Fruit fly (Drosophila melanogaster): Measurements from ENCODE around the gene CG33710.

Gene CG33710

dm6 chr3L:19952690-19953089, at the start of gene CG33710:
CG33710 (minus strand) TSS chr3L:19952790.
- TF ChIP-seq CG14711 (tag; optimal IDR thresholded peaks at IDR 0.05) (no peak), cic (GFP tag; optimal IDR thresholded peaks at IDR 0.05) (no peak), ovo (GFP tag; optimal IDR thresholded peaks at IDR 0.05) (no peak), cnc (optimal IDR thresholded peaks at IDR 0.05) (no peak), pad (GFP tag; optimal IDR thresholded peaks at IDR 0.05) (no peak), CG11617 (GFP tag; optimal IDR thresholded peaks at IDR 0.05) (no peak), Clk (GFP tag; optimal IDR thresholded peaks at IDR 0.05) (no peak), CG12768 (GFP tag; optimal IDR thresholded peaks at IDR 0.05) (no peak), bab1 (GFP tag; optimal IDR thresholded peaks at IDR 0.05) (no peak), CG5204 (GFP tag; optimal IDR thresholded peaks at IDR 0.05) (no peak), CG33017 (tag; optimal IDR thresholded peaks at IDR 0.05) (no peak), Crg-1 (GFP tag; optimal IDR thresholded peaks at IDR 0.05) (no peak), Hr96 (GFP tag; optimal IDR thresholded peaks at IDR 0.05) (no peak), CG7101 (tag; optimal IDR thresholded peaks at IDR 0.05) (no peak), CG1620 (GFP tag; optimal IDR thresholded peaks at IDR 0.05) (no peak)

dm6 chr3L:20000878-20001640, 48.5 kb upstream of the CG33710 start:
- TF ChIP-seq Mnt (GFP tag; optimal IDR thresholded peaks at IDR 0.05): peak; percentile 67
- no peak for TF ChIP-seq CG5204 (GFP tag; optimal IDR thresholded peaks at IDR 0.05)

dm6 chr3L:20000081-20000736, 47.6 kb upstream of the CG33710 start, which contains the start of the genes Tom20 and Gabat:
Tom20 (plus strand) TSS chr3L:20000644.
Gabat (minus strand) TSS chr3L:20000686.
- TF ChIP-seq CG5204 (GFP tag; optimal IDR thresholded peaks at IDR 0.05) (peak; percentile 33), CG7101 (tag; optimal IDR thresholded peaks at IDR 0.05) (no peak), Mnt (GFP tag; optimal IDR thresholded peaks at IDR 0.05) (no peak), cic (GFP tag; optimal IDR thresholded peaks at IDR 0.05) (no peak), cnc (optimal IDR thresholded peaks at IDR 0.05) (no peak), CG12768 (GFP tag; optimal IDR thresholded peaks at IDR 0.05) (peak; percentile 45), bab1 (GFP tag; optimal IDR thresholded peaks at IDR 0.05) (no peak)

- peak; percentile 40 for TF ChIP-seq kay (GFP tag; ENCODE audit: borderline replicate concordance)
- no peak for TF ChIP-seq Hr96 (GFP tag; optimal IDR thresholded peaks at IDR 0.05)
- no peak for TF ChIP-seq CG12768 (GFP tag; optimal IDR thresholded peaks at IDR 0.05)
- peak; percentile 36 for TF ChIP-seq CG14711 (tag; optimal IDR thresholded peaks at IDR 0.05)
Measured at dm6 chr3L:19994015-19994414, 41.4 kb upstream of the CG33710 start.

dm6 chr3L:19991714-19992231, 39.2 kb upstream of the CG33710 start, which contains the start of the genes CG7646 and Nca:
CG7646 (plus strand) TSS chr3L:19991887.
Nca (plus strand) TSS chr3L:19991887.
- peak; percentile 33 for TF ChIP-seq toe (GFP tag; optimal IDR thresholded peaks at IDR 0.05)
- peak; percentile 41 for TF ChIP-seq kay (GFP tag; ENCODE audit: borderline replicate concordance)
- TF ChIP-seq CG33017 (tag; optimal IDR thresholded peaks at IDR 0.05): no peak
- peak; percentile 43 for TF ChIP-seq Mnt (GFP tag; optimal IDR thresholded peaks at IDR 0.05)
- TF ChIP-seq CG11617 (GFP tag; optimal IDR thresholded peaks at IDR 0.05): no peak
- TF ChIP-seq CG14711 (tag; optimal IDR thresholded peaks at IDR 0.05): no peak
- no peak for TF ChIP-seq Clk (GFP tag; optimal IDR thresholded peaks at IDR 0.05)
- no peak for TF ChIP-seq CG12768 (GFP tag; optimal IDR thresholded peaks at IDR 0.05)

- TF ChIP-seq CG5204 (GFP tag; optimal IDR thresholded peaks at IDR 0.05) (no peak), CG7045 (GFP tag; optimal IDR thresholded peaks at IDR 0.05) (no peak), CG33017 (tag; optimal IDR thresholded peaks at IDR 0.05) (no peak), cnc (optimal IDR thresholded peaks at IDR 0.05) (no peak)
Measured at dm6 chr3L:19991120-19991519, 38.5 kb upstream of the CG33710 start, which contains the start of gene fln. fln (minus strand) TSS chr3L:19991220.

dm6 chr3L:19988891-19989290, 36.3 kb upstream of the CG33710 start, which contains the start of gene Csas:
Csas (minus strand) TSS chr3L:19988991.
- no peak for TF ChIP-seq pad (GFP tag; optimal IDR thresholded peaks at IDR 0.05)
- peak; percentile 24 for TF ChIP-seq CG7101 (tag; optimal IDR thresholded peaks at IDR 0.05)
- no peak for TF ChIP-seq CG1620 (GFP tag; optimal IDR thresholded peaks at IDR 0.05)
- peak; percentile 0 for TF ChIP-seq kay (GFP tag; ENCODE audit: borderline replicate concordance)
- TF ChIP-seq bab1 (GFP tag; optimal IDR thresholded peaks at IDR 0.05): peak; percentile 26

dm6 chr3L:19985768-19986167, 33.2 kb upstream of the CG33710 start, which contains the start of the genes hale and schuy:
hale (minus strand) TSS chr3L:19985868.
schuy (plus strand) TSS chr3L:19986093.
- peak; percentile 6 for TF ChIP-seq kay (GFP tag; ENCODE audit: borderline replicate concordance)
- no peak for TF ChIP-seq CG7045 (GFP tag; optimal IDR thresholded peaks at IDR 0.05)
